Fruit fly (Drosophila melanogaster): ENCODE results near the gene CG11034.
A peak's percentile ranks its signal among the peaks of the same experiment; 100 is the strongest.

The CG11034 gene

DNA sequence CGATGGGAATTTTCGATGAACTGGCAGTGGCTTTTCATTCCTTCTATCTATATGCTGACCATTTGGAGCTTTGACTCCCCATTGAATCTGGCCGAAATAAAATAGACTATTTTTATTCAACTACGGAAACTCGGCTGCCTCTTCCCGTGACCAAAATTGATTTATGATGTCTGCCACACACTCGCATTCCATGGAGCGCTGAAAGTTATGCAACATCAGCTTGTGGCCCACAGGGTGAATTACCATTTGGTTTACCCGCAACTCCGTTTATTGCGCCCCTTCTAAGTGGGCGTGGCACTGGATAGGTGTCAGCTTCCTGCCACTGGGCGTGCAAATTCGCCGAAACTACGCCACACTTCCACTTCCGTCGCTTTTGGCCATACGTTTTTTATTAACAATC lies 12.1 kb upstream of the CG11034 start:
- TF ChIP-seq usp (GFP tag; optimal IDR thresholded peaks at IDR 0.05) = no peak
- no peak for TF ChIP-seq rgr (GFP tag; optimal IDR thresholded peaks at IDR 0.05)
- no peak for TF ChIP-seq Hnf4 (GFP tag; optimal IDR thresholded peaks at IDR 0.05)
- TF ChIP-seq dmrt93B (GFP tag; optimal IDR thresholded peaks at IDR 0.05) = no peak
- TF ChIP-seq Vsx2 (GFP tag; optimal IDR thresholded peaks at IDR 0.05; ENCODE audit: partially characterized antibody) = no peak
- TF ChIP-seq Hr78 (GFP tag; optimal IDR thresholded peaks at IDR 0.05) = no peak
- no peak for TF ChIP-seq h (GFP tag; optimal IDR thresholded peaks at IDR 0.05)
- TF ChIP-seq CG9705 (GFP tag; optimal IDR thresholded peaks at IDR 0.05) = no peak
- TF ChIP-seq dsf (GFP tag; optimal IDR thresholded peaks at IDR 0.05; ENCODE audit: borderline replicate concordance) = no peak
- no peak for TF ChIP-seq HLH106 (tag; optimal IDR thresholded peaks at IDR 0.05)
- no peak for TF ChIP-seq Mio (GFP tag; optimal IDR thresholded peaks at IDR 0.05)
- no peak for TF ChIP-seq CrebA (GFP tag; optimal IDR thresholded peaks at IDR 0.05; ENCODE audit: borderline replicate concordance)
- TF ChIP-seq sv (GFP tag; optimal IDR thresholded peaks at IDR 0.05) = no peak

DNA sequence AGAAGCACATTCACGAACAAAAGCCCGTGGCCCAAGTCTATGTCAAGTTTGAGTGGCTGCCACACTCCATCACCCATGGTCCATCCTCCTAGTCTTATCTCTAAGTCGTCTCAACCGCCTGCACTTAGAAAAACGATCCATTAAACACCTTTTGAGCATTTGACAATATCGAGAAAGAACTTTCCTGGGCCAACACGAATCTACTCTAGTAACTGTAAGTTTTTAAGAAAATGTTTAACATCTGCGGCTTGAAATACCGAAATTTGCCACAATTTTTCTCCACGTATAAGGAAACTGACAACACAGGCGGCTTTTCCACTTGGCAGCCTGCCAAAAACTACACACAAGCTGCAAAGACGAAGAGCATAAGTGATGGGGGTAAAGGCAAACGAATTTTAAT lies 10.0 kb upstream of the CG11034 start:
- TF ChIP-seq Mio (GFP tag; optimal IDR thresholded peaks at IDR 0.05) (no peak), Rel (GFP tag; optimal IDR thresholded peaks at IDR 0.05) (no peak), Rel (tag; optimal IDR thresholded peaks at IDR 0.05) (no peak), HLH106 (tag; optimal IDR thresholded peaks at IDR 0.05) (no peak), Abd-B (GFP tag; optimal IDR thresholded peaks at IDR 0.05) (no peak), ey (GFP tag; optimal IDR thresholded peaks at IDR 0.05) (no peak), fru (GFP tag; optimal IDR thresholded peaks at IDR 0.05) (no peak), OdsH (GFP tag; optimal IDR thresholded peaks at IDR 0.05) (no peak), Myc (optimal IDR thresholded peaks at IDR 0.05) (no peak), jim (GFP tag; optimal IDR thresholded peaks at IDR 0.05) (no peak), dsf (GFP tag; optimal IDR thresholded peaks at IDR 0.05; ENCODE audit: borderline replicate concordance) (no peak), woc (GFP tag; optimal IDR thresholded peaks at IDR 0.05) (no peak), h (GFP tag; optimal IDR thresholded peaks at IDR 0.05) (no peak), usp (GFP tag; optimal IDR thresholded peaks at IDR 0.05) (no peak), GATAd (GFP tag; optimal IDR thresholded peaks at IDR 0.05) (no peak), foxo (GFP tag; optimal IDR thresholded peaks at IDR 0.05) (no peak), Sp1 (GFP tag; optimal IDR thresholded peaks at IDR 0.05) (no peak), CG9705 (GFP tag; optimal IDR thresholded peaks at IDR 0.05) (no peak)

DNA sequence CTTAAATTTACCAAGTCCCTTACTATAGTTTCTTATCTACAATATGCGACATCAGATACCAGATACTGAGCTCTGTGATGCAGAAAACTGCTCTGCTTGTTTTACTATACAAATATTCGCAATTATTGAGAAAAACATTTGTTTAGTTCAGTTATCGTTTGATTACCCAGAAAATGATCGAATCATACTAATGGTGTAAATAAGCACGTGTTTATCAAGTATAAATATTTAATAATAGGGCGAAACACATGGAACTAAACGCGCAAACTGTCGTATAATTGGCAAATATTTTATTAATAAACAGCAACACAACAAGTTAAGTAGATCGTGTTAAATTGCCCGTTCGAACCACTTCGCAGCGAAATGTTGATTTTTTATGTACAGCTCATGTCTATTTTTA lies 7.2 kb upstream of the CG11034 start:
- TF ChIP-seq woc (GFP tag; optimal IDR thresholded peaks at IDR 0.05) (no peak), pan (optimal IDR thresholded peaks at IDR 0.05) (no peak), usp (GFP tag; optimal IDR thresholded peaks at IDR 0.05) (no peak), sv (GFP tag; optimal IDR thresholded peaks at IDR 0.05) (peak; percentile 35)

DNA sequence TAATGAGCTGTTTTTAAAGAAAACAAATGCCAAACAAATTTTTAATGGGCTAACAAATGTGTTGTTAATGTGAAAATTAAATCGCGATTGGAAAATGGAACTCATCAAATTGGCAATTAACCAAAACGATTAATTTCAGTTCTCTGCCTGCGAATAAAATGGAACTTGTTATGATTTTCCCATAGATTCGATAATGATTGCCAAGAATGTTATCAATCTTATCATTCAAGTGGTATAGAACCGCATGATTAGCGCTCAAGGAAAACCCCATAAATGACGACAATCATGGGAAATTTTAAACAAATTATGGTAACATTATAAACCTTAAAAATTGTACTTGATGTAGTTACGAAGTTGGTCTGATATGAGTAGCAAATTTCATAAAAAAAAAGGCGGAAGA lies 6.6 kb upstream of the CG11034 start:
- TF ChIP-seq dl (GFP tag; optimal IDR thresholded peaks at IDR 0.05; ENCODE audit: insufficient read depth in 1 of 2, partially characterized antibody in 2 of 2) (no peak), CG9705 (GFP tag; optimal IDR thresholded peaks at IDR 0.05) (no peak), Dfd (GFP tag; optimal IDR thresholded peaks at IDR 0.05) (no peak), lola (GFP tag; optimal IDR thresholded peaks at IDR 0.05) (no peak), Jra (GFP tag; optimal IDR thresholded peaks at IDR 0.05) (no peak), brk (GFP tag; optimal IDR thresholded peaks at IDR 0.05) (no peak), Rel (GFP tag; optimal IDR thresholded peaks at IDR 0.05) (no peak), Rel (tag; optimal IDR thresholded peaks at IDR 0.05) (no peak)

DNA sequence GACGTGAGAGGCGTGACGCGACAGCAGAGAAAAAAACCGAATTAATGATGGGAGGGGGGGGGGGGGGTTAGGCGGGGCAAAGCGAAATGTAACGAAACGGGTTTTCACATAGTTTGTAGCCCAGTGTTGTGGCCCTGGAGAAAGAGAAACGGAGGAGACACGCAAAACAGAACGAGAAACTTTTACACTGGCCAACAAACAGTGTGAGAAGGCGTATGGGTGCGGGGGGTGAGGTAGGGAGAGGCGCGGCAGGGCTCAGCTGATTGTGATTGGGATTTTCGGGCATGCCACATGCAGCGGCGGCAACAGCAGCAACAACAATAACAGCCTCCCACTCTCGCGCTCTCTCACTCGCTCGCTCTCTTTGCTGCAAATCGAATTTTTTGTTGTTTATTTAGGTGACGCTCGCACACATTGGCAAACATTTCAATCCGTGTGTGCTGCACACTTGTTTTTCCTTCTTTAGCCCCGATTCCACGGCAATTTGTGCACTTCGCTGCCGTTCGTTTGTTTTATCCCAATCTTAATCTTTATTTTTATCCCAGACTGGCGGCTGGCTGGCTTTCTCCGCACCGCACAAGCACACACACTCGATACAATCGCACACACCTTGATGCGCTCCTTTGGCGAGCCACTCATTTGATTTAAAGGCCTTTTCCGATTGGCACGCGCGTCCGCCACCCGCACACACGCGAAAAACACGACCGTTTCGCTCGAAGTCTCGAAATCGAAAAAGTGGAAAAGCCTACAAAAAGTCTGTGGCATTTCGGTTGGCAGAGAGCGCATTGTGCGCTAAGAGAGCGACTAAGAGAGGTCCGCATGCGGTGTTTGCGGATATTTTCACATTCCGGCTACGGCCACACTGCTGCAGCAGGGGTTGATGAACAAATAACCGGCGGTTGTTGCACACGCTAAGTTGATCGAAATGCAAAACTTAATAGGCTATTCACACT lies 5.5 kb upstream of the CG11034 start, which contains the start of gene CG9171:
Gene CG9171 (minus strand): TSS at position 819 of the 953 bp plus-strand sequence.
- TF ChIP-seq h (GFP tag; optimal IDR thresholded peaks at IDR 0.05) (peak; percentile 67), fru (GFP tag; optimal IDR thresholded peaks at IDR 0.05) (no peak), br (GFP tag; optimal IDR thresholded peaks at IDR 0.05) (no peak), Dif (GFP tag; optimal IDR thresholded peaks at IDR 0.05; ENCODE audit: partially characterized antibody) (peak; percentile 37), tai (GFP tag; optimal IDR thresholded peaks at IDR 0.05) (no peak), Mio (GFP tag; optimal IDR thresholded peaks at IDR 0.05) (no peak), Hr83 (GFP tag; optimal IDR thresholded peaks at IDR 0.05; ENCODE audit: poor library complexity, severe bottlenecking) (no peak), usp (GFP tag; optimal IDR thresholded peaks at IDR 0.05) (no peak), dl (GFP tag; optimal IDR thresholded peaks at IDR 0.05; ENCODE audit: insufficient read depth in 1 of 2, partially characterized antibody in 2 of 2) (peak; percentile 40 to 41), CrebA (GFP tag; optimal IDR thresholded peaks at IDR 0.05; ENCODE audit: borderline replicate concordance) (no peak), GATAd (GFP tag; optimal IDR thresholded peaks at IDR 0.05) (no peak), dsf (GFP tag; optimal IDR thresholded peaks at IDR 0.05; ENCODE audit: borderline replicate concordance) (no peak), Myc (optimal IDR thresholded peaks at IDR 0.05) (no peak), Vsx2 (GFP tag; optimal IDR thresholded peaks at IDR 0.05; ENCODE audit: partially characterized antibody) (no peak), Rel (GFP tag; optimal IDR thresholded peaks at IDR 0.05) (no peak), Rel (tag; optimal IDR thresholded peaks at IDR 0.05) (peak; percentile 32), jim (GFP tag; optimal IDR thresholded peaks at IDR 0.05) (no peak), HLH106 (tag; optimal IDR thresholded peaks at IDR 0.05) (peak; percentile 1), sv (GFP tag; optimal IDR thresholded peaks at IDR 0.05) (no peak), sage (GFP tag; optimal IDR thresholded peaks at IDR 0.05) (no peak), woc (GFP tag; optimal IDR thresholded peaks at IDR 0.05) (no peak), brk (GFP tag; optimal IDR thresholded peaks at IDR 0.05) (no peak), dmrt93B (GFP tag; optimal IDR thresholded peaks at IDR 0.05) (no peak), Abd-B (GFP tag; optimal IDR thresholded peaks at IDR 0.05) (no peak), lola (GFP tag; optimal IDR thresholded peaks at IDR 0.05) (no peak), OdsH (GFP tag; optimal IDR thresholded peaks at IDR 0.05) (peak; percentile 15), N (GFP tag; optimal IDR thresholded peaks at IDR 0.05) (peak; percentile 82)
